Fruit fly (Drosophila melanogaster) whole organism, embryonic: ENCODE results near the gene CG33791.

Experiments
- Abd-B ChIP-seq: fragments of 200-800 bp; sonication (Bioruptor generic); optimal IDR thresholded peaks from 2 replicates; lab custom pipeline; 2018; ENCODE audit warnings: missing biosample characterization, mild to moderate bottlenecking, missing genetic modification characterization, moderate library complexity
- Asciz ChIP-seq: fragments of 200-800 bp; sonication (Bioruptor generic); optimal IDR thresholded peaks from 2 replicates; lab custom pipeline; 2017; ENCODE audit warnings: missing biosample characterization, mild to moderate bottlenecking, missing genetic modification characterization, missing genetic modification reagents
- Atf6 ChIP-seq: fragments of 200-800 bp; sonication (Bioruptor generic); IDR thresholded peaks from 2 replicates; pipeline ENCODE4 v1.3.6; 2022; ENCODE audit warnings: missing biosample characterization, missing genetic modification characterization
- Blimp-1 ChIP-seq: fragments of 200-800 bp; sonication (Bioruptor generic); optimal IDR thresholded peaks from 3 replicates; lab custom pipeline; 2018; ENCODE audit warnings: missing biosample characterization, missing genetic modification characterization, mild to moderate bottlenecking, moderate library complexity, missing genetic modification reagents
- CG10267 ChIP-seq: fragments of 200-800 bp; sonication (Bioruptor generic); optimal IDR thresholded peaks from 2 replicates; lab custom pipeline; 2018; ENCODE audit warnings: missing biosample characterization, mild to moderate bottlenecking, missing genetic modification characterization, moderate library complexity
- CG10274 ChIP-seq: fragments of 200-800 bp; sonication (Bioruptor generic); optimal IDR thresholded peaks from 3 replicates; lab custom pipeline; 2017; ENCODE audit warnings: missing biosample characterization, mild to moderate bottlenecking, missing genetic modification characterization
- CG10431 ChIP-seq: fragments of 200-800 bp; sonication (Bioruptor generic); optimal IDR thresholded peaks from 3 replicates; lab custom pipeline; 2018; ENCODE audit warnings: missing biosample characterization, mild to moderate bottlenecking, missing genetic modification characterization
- CG11560 ChIP-seq: fragments of 200-800 bp; sonication (Bioruptor generic); IDR thresholded peaks from 3 replicates; pipeline ENCODE4 v1.3.6; 2022; ENCODE audit warnings: missing biosample characterization, missing genetic modification characterization
- CG11695 ChIP-seq: fragments of 200-800 bp; sonication (Bioruptor generic); IDR thresholded peaks from 3 replicates; pipeline ENCODE4 v1.3.6; 2022; ENCODE audit warnings: missing biosample characterization, missing genetic modification characterization
- CG15514 ChIP-seq: fragments of 200-800 bp; sonication (Bioruptor generic); optimal IDR thresholded peaks from 3 replicates; lab custom pipeline; 2017; ENCODE audit warnings: missing biosample characterization, missing genetic modification characterization, mild to moderate bottlenecking, moderate library complexity, missing genetic modification reagents
- CG17568 ChIP-seq: fragments of 200-800 bp; sonication (Bioruptor generic); optimal IDR thresholded peaks from 2 replicates; lab custom pipeline; 2018; ENCODE audit warnings: missing biosample characterization, mild to moderate bottlenecking, missing genetic modification characterization, moderate library complexity
- CG17829 ChIP-seq: fragments of 200-800 bp; optimal IDR thresholded peaks from 2 replicates; lab custom pipeline; 2019; ENCODE audit warnings: missing biosample characterization, mild to moderate bottlenecking, missing genetic modification characterization, moderate library complexity
- CG17912 ChIP-seq: fragments of 200-800 bp; sonication (Bioruptor generic); optimal IDR thresholded peaks from 2 replicates; lab custom pipeline; 2018; ENCODE audit warnings: missing biosample characterization, mild to moderate bottlenecking, missing genetic modification characterization
- CG33213 ChIP-seq: fragments of 200-800 bp; sonication (Bioruptor generic); optimal IDR thresholded peaks from 3 replicates; lab custom pipeline; 2016; ENCODE audit warnings: missing biosample characterization, missing genetic modification characterization
- CG3847 ChIP-seq: fragments of 200-800 bp; sonication (Bioruptor generic); IDR thresholded peaks from 2 replicates; pipeline ENCODE4 v1.3.6; 2022; ENCODE audit warnings: missing biosample characterization, missing genetic modification characterization
- CG4328 ChIP-seq: fragments of 200-800 bp; sonication (Bioruptor generic); optimal IDR thresholded peaks from 3 replicates; lab custom pipeline; 2017; ENCODE audit warnings: missing biosample characterization, missing genetic modification reagents, missing genetic modification characterization
- CG4360 ChIP-seq: fragments of 200-800 bp; sonication (Bioruptor generic); IDR thresholded peaks from 2 replicates; pipeline ENCODE4 v1.3.6; 2022; ENCODE audit warnings: missing biosample characterization, missing genetic modification characterization
- CG4617 ChIP-seq: fragments of 200-800 bp; sonication (Bioruptor generic); optimal IDR thresholded peaks from 3 replicates; lab custom pipeline; 2016; ENCODE audit warnings: missing biosample characterization, missing genetic modification characterization, borderline replicate concordance
- CG4854 ChIP-seq: fragments of 200-800 bp; sonication (Bioruptor generic); optimal IDR thresholded peaks from 2 replicates; lab custom pipeline; 2016; ENCODE audit warnings: missing biosample characterization, missing genetic modification characterization, inconsistent platforms
- CG8478 ChIP-seq: fragments of >200 bp; optimal IDR thresholded peaks from 2 replicates; lab custom pipeline; 2018
- CG8944 ChIP-seq: fragments of 200-800 bp; sonication (Bioruptor generic); optimal IDR thresholded peaks from 3 replicates; lab custom pipeline; 2016; ENCODE audit warnings: missing biosample characterization, missing genetic modification characterization
- CG9876 ChIP-seq: fragments of 200-800 bp; sonication (Bioruptor generic); optimal IDR thresholded peaks from 2 replicates; lab custom pipeline; 2016; ENCODE audit warnings: missing biosample characterization, missing genetic modification characterization
- Deaf1 ChIP-seq: fragments of 200-800 bp; optimal IDR thresholded peaks from 3 replicates; lab custom pipeline; 2019; ENCODE audit warnings: missing biosample characterization, mild to moderate bottlenecking, missing genetic modification characterization, moderate library complexity
- Doc3 ChIP-seq: fragments of 200-800 bp; sonication (Bioruptor generic); IDR thresholded peaks from 3 replicates; pipeline ENCODE4 v1.3.6; 2022; ENCODE audit warnings: missing biosample characterization, missing genetic modification characterization; ENCODE audit not compliant: partially characterized antibody
- HLHmδ ChIP-seq: fragments of 200-800 bp; sonication (Bioruptor generic); optimal IDR thresholded peaks from 2 replicates; lab custom pipeline; 2018; ENCODE audit warnings: missing biosample characterization, mild to moderate bottlenecking, missing genetic modification characterization, moderate library complexity
- MESR4 ChIP-seq: fragments of 200-800 bp; sonication (Bioruptor generic); optimal IDR thresholded peaks from 2 replicates; lab custom pipeline; 2018; ENCODE audit warnings: missing biosample characterization, mild to moderate bottlenecking, missing genetic modification characterization, moderate library complexity
- NC2β ChIP-seq: fragments of 200-800 bp; sonication (Bioruptor generic); optimal IDR thresholded peaks from 2 replicates; lab custom pipeline; 2016; ENCODE audit warnings: missing biosample characterization, missing genetic modification characterization
- Nf-YC ChIP-seq: fragments of 200-800 bp; optimal IDR thresholded peaks from 3 replicates; lab custom pipeline; 2019; ENCODE audit warnings: missing biosample characterization, mild to moderate bottlenecking, missing genetic modification characterization, moderate library complexity
- Pdp1 ChIP-seq, 2 experiments: fragments of 200-800 bp; sonication (Bioruptor generic); optimal IDR thresholded peaks; 3 replicates each; lab custom pipeline; 2016; ENCODE audit warnings: missing biosample characterization in 2 of 2, missing genetic modification characterization in 2 of 2, mild to moderate bottlenecking in 1 of 2, moderate library complexity in 1 of 2
- Rfx ChIP-seq: fragments of 200-800 bp; sonication (Bioruptor generic); IDR thresholded peaks from 2 replicates; pipeline ENCODE4 v1.3.6; 2022; ENCODE audit warnings: missing biosample characterization, missing genetic modification characterization
- Sox102F ChIP-seq: fragments of 200-800 bp; sonication (Bioruptor generic); optimal IDR thresholded peaks from 2 replicates; lab custom pipeline; 2018; ENCODE audit warnings: missing biosample characterization, mild to moderate bottlenecking, missing genetic modification characterization, moderate library complexity
- Xbp1 ChIP-seq: fragments of 200-800 bp; sonication (Bioruptor generic); optimal IDR thresholded peaks from 3 replicates; lab custom pipeline; 2016; ENCODE audit warnings: missing biosample characterization, mild to moderate bottlenecking, missing genetic modification characterization
- bbx ChIP-seq: fragments of 200-800 bp; sonication (Bioruptor generic); IDR thresholded peaks from 2 replicates; pipeline ENCODE4 v1.3.6; 2022; ENCODE audit warnings: missing biosample characterization, missing genetic modification characterization; ENCODE audit not compliant: partially characterized antibody
- chn ChIP-seq: fragments of 200-800 bp; sonication (Bioruptor generic); optimal IDR thresholded peaks from 2 replicates; lab custom pipeline; 2016; ENCODE audit warnings: missing biosample characterization, missing genetic modification characterization
- dpn ChIP-seq, 2 experiments: fragments of 200-800 bp; sonication (Bioruptor generic); optimal IDR thresholded peaks; 3 replicates each; lab custom pipeline; 2016; ENCODE audit warnings: missing biosample characterization in 2 of 2, missing genetic modification characterization in 2 of 2
- eyg ChIP-seq: fragments of 200-800 bp; sonication (Bioruptor generic); optimal IDR thresholded peaks from 3 replicates; lab custom pipeline; 2016; ENCODE audit warnings: missing biosample characterization, missing genetic modification characterization
- gsb-n ChIP-seq: fragments of 200-800 bp; sonication (Bioruptor generic); optimal IDR thresholded peaks from 3 replicates; lab custom pipeline; 2018; ENCODE audit warnings: missing biosample characterization, mild to moderate bottlenecking, missing genetic modification characterization
- lov ChIP-seq, 2 experiments: fragments of 200-800 bp in 1 of 2; fragments of >200 bp in 1 of 2; sonication (Bioruptor generic) in 1 of 2; IDR thresholded peaks in 1 of 2; optimal IDR thresholded peaks in 1 of 2; 2 replicates in 1 of 2; 3 replicates in 1 of 2; pipeline versions ENCODE4 v1.3.6 to Lab custom; 2017 to 2022; ENCODE audit warnings: missing biosample characterization in 1 of 2, missing genetic modification characterization in 1 of 2
- mld ChIP-seq: fragments of 200-800 bp; sonication (Bioruptor generic); IDR thresholded peaks from 3 replicates; pipeline ENCODE4 v1.3.6; 2022; ENCODE audit warnings: missing biosample characterization, missing genetic modification characterization; ENCODE audit not compliant: partially characterized antibody
- nerfin-1 ChIP-seq: fragments of 200-800 bp; sonication (Bioruptor generic); optimal IDR thresholded peaks from 3 replicates; lab custom pipeline; 2019; ENCODE audit warnings: missing biosample characterization, mild to moderate bottlenecking, missing genetic modification characterization, moderate library complexity
- onecut ChIP-seq: fragments of 200-800 bp; sonication (Bioruptor generic); IDR thresholded peaks from 2 replicates; pipeline ENCODE4 v1.3.6; 2022; ENCODE audit warnings: missing biosample characterization, missing genetic modification characterization
- sens ChIP-seq: fragments of 200-800 bp; sonication (Bioruptor generic); peaks from one replicate; lab custom pipeline; 2016; ENCODE audit warnings: missing biosample characterization, missing genetic modification characterization
- sim ChIP-seq: fragments of 200-800 bp; sonication (Bioruptor generic); IDR thresholded peaks from 2 replicates; pipeline ENCODE4 v1.3.6; 2022; ENCODE audit warnings: missing biosample characterization, missing genetic modification characterization
- sima ChIP-seq: fragments of 200-800 bp; sonication (Bioruptor generic); optimal IDR thresholded peaks from 2 replicates; lab custom pipeline; 2016; ENCODE audit warnings: missing biosample characterization, missing genetic modification characterization
- slbo ChIP-seq: fragments of 200-800 bp; sonication (Bioruptor generic); IDR thresholded peaks from 2 replicates; pipeline ENCODE4 v1.3.6; 2022; ENCODE audit warnings: missing biosample characterization, missing genetic modification characterization
- trem ChIP-seq: fragments of 200-800 bp; optimal IDR thresholded peaks from 3 replicates; lab custom pipeline; 2019; ENCODE audit warnings: missing biosample characterization, mild to moderate bottlenecking, missing genetic modification characterization, moderate library complexity
- unc-4 ChIP-seq: fragments of 200-800 bp; sonication (Bioruptor generic); IDR thresholded peaks from 2 replicates; pipeline ENCODE4 v1.3.6; 2022; ENCODE audit warnings: missing biosample characterization, missing genetic modification characterization; ENCODE audit not compliant: partially characterized antibody
- unpg ChIP-seq: fragments of 200-800 bp; sonication (Bioruptor generic); optimal IDR thresholded peaks from 3 replicates; lab custom pipeline; 2018; ENCODE audit warnings: missing biosample characterization, mild to moderate bottlenecking, missing genetic modification characterization, moderate library complexity
- vvl ChIP-seq: fragments of 200-800 bp; sonication (Bioruptor generic); IDR thresholded peaks from 2 replicates; pipeline ENCODE4 v1.3.6; 2022; ENCODE audit warnings: missing biosample characterization, missing genetic modification characterization
- yki ChIP-seq: fragments of >200 bp; optimal IDR thresholded peaks from 3 replicates; lab custom pipeline; 2018

CG33791 gene

DNA sequence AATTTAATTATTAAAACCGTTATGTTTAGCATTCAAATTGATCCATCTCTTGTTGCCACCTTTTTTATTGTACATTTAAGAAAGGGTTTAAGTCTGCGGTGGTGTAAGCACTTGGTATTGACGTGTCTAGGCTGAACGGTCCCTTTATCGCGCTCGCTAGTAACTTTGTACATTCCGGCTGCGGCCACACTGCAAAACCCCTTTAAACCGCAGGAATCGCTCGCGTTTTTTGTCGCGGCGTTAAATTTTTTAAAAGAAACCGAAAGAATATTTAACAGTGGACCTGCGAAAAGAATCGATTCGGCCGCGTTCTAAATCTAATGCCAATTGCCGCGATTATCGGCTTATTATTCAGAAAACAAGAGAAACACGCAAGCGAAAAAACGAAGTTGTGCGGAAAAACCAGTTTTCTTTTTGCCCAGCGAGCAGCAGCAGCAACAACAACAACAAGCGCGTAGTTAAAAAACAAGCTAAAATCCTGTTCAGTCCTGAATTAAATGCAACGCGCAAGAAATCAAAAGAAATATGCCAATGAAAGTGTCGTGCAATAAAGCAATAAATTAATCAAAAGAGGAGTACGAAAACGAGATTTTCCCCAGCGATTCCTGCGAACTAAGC is 26.2 kb upstream of the CG33791 start, which contains the start of gene CG13917 (continued):
- TF ChIP-seq CG10431 (GFP tag; lab: Kevin White, UChicago), result no peak
- no peak for TF ChIP-seq Sox102F
- no peak for TF ChIP-seq nerfin-1
- TF ChIP-seq vvl (GFP tag; lab: Robert Waterston, UW), result peak; percentile 76
- no peak for TF ChIP-seq yki
- TF ChIP-seq slbo, result no peak
- 0 out of 2 replicates have a peak, but pooled peaks have one; percentile 15 for TF ChIP-seq Rfx (GFP tag; lab: Robert Waterston, UW)
- no peak for TF ChIP-seq gsb-n
- no peak for TF ChIP-seq lov (optimal IDR thresholded peaks at IDR 0.05; lab: Kevin White, UChicago)
- TF ChIP-seq lov (GFP tag; IDR thresholded peaks at IDR 0.05; lab: Robert Waterston, UW), result no peak
- no peak for TF ChIP-seq CG9876 (GFP tag; lab: Kevin White, UChicago)
- no peak for TF ChIP-seq unc-4
- no peak; the same call in 2 of the 3 replicates for TF ChIP-seq CG11560 (tag; lab: Robert Waterston, UW)
- no peak for TF ChIP-seq Xbp1
- peak in 1 of 2 experiments; percentile 40 for TF ChIP-seq Pdp1 (GFP tag; optimal IDR thresholded peaks at IDR 0.05; lab: Kevin White, UChicago)
- no peak for TF ChIP-seq CG4328
- TF ChIP-seq Blimp-1 (GFP tag; lab: Kevin White, UChicago), result no peak
- TF ChIP-seq CG17829 (tag; lab: Kevin White, UChicago), result peak; percentile 25
- TF ChIP-seq CG33213 (GFP tag; lab: Kevin White, UChicago), result peak; percentile 76
- TF ChIP-seq HLHmδ (GFP tag; lab: Kevin White, UChicago), result no peak
- TF ChIP-seq dpn (GFP tag; optimal IDR thresholded peaks at IDR 0.05; lab: Kevin White, UChicago), result no peak
- no peak for TF ChIP-seq CG11695
- TF ChIP-seq CG4617, result peak; percentile 45
- TF ChIP-seq CG4854, result no peak
- no peak for TF ChIP-seq eyg (GFP tag; lab: Kevin White, UChicago)
- no peak for TF ChIP-seq CG8478 (lab: Kevin White, UChicago)
- TF ChIP-seq bbx (GFP tag; lab: Robert Waterston, UW), result peak; percentile 64
- no peak for TF ChIP-seq mld
- no peak for TF ChIP-seq Doc3 (GFP tag; lab: Robert Waterston, UW)
- peak; percentile 91 for TF ChIP-seq CG15514
- TF ChIP-seq chn (GFP tag; lab: Kevin White, UChicago), result no peak
- TF ChIP-seq CG10267, result peak; percentile 77
- no peak for TF ChIP-seq CG17912 (GFP tag; lab: Kevin White, UChicago)
- no peak for TF ChIP-seq CG10274
- TF ChIP-seq Nf-YC (tag; lab: Kevin White, UChicago), result peak; percentile 24
- TF ChIP-seq sim (GFP tag; lab: Robert Waterston, UW), result no peak
- TF ChIP-seq CG3847 (GFP tag; lab: Robert Waterston, UW), result peak; percentile 84
- peak; percentile 66 for TF ChIP-seq trem (tag; lab: Kevin White, UChicago)
- no peak for TF ChIP-seq Atf6 (GFP tag; lab: Robert Waterston, UW)
- no peak for TF ChIP-seq CG17568 (GFP tag; lab: Kevin White, UChicago)
- TF ChIP-seq sens (GFP tag; lab: Kevin White, UChicago), result peak; percentile 44
- TF ChIP-seq Abd-B (GFP tag; lab: Kevin White, UChicago), result no peak
- no peak for TF ChIP-seq Asciz
- TF ChIP-seq CG4360 (GFP tag; lab: Robert Waterston, UW), result peak; percentile 88
- TF ChIP-seq Deaf1 (tag; lab: Kevin White, UChicago), result peak; percentile 21
- no peak for TF ChIP-seq sima (GFP tag; lab: Kevin White, UChicago)
- no peak for TF ChIP-seq onecut
- no peak for TF ChIP-seq CG8944 (GFP tag; lab: Kevin White, UChicago)
- no peak for TF ChIP-seq NC2β (GFP tag; lab: Kevin White, UChicago)
- no peak for TF ChIP-seq unpg (GFP tag; lab: Kevin White, UChicago)
- TF ChIP-seq MESR4, result peak; percentile 34
